Worm (Caenorhabditis elegans) whole organism, early embryonic: ENCODE data around the gene abu-14.
A peak's percentile ranks its signal among the peaks of the same experiment; 100 is the strongest.

Experiments used
- B0310.2 ChIP-seq: sonication (generic microtip); optimal IDR thresholded peaks from 2 replicates; lab custom pipeline; 2016; ENCODE audit warnings: mild to moderate bottlenecking, missing genetic modification characterization, missing compliant biosample characterization
- F13C5.2 ChIP-seq: sonication (generic microtip); optimal IDR thresholded peaks from 2 replicates; lab custom pipeline; 2017; ENCODE audit warnings: mild to moderate bottlenecking, missing genetic modification characterization, inconsistent platforms, missing compliant biosample characterization
- aly-1 ChIP-seq: sonication (generic microtip); optimal IDR thresholded peaks from 2 replicates; lab custom pipeline; 2016; ENCODE audit warnings: missing genetic modification characterization, missing compliant biosample characterization
- ama-1 ChIP-seq: fragments of 150-350 bp; optimal IDR thresholded peaks from 2 replicates; lab custom pipeline; 2014
- ceh-13 ChIP-seq: fragments of 200-800 bp; sonication (Bioruptor generic); optimal IDR thresholded peaks from 2 replicates; lab custom pipeline; 2018; ENCODE audit warnings: mild to moderate bottlenecking, missing genetic modification characterization, missing compliant biosample characterization
- ceh-36 ChIP-seq: sonication (generic microtip); optimal IDR thresholded peaks from 2 replicates; lab custom pipeline; 2016; ENCODE audit warnings: missing genetic modification characterization, inconsistent platforms, missing compliant biosample characterization
- ets-7 ChIP-seq: sonication (generic microtip); optimal IDR thresholded peaks from 2 replicates; lab custom pipeline; 2016; ENCODE audit warnings: missing genotype, missing genetic modification characterization, missing compliant biosample characterization
- flt-1 ChIP-seq: fragments of 200-800 bp; sonication (Bioruptor generic); IDR thresholded peaks from 2 replicates; pipeline ENCODE4 v1.3.6; 2022; ENCODE audit warnings: missing genetic modification characterization, missing compliant biosample characterization
- hmbx-1 ChIP-seq: sonication (generic microtip); optimal IDR thresholded peaks from 2 replicates; lab custom pipeline; 2016; ENCODE audit warnings: mild to moderate bottlenecking, missing genetic modification characterization, missing compliant biosample characterization
- hmg-4 ChIP-seq: fragments of 200-800 bp; sonication (Bioruptor generic); optimal IDR thresholded peaks from 2 replicates; lab custom pipeline; 2018; ENCODE audit warnings: mild to moderate bottlenecking, missing genetic modification characterization, missing compliant biosample characterization
- hnd-1 ChIP-seq: sonication (generic microtip); optimal IDR thresholded peaks from 2 replicates; lab custom pipeline; 2016; ENCODE audit warnings: missing genetic modification characterization, missing compliant biosample characterization
- pes-1 ChIP-seq: fragments of 200-800 bp; sonication (Bioruptor generic); IDR thresholded peaks from 2 replicates; pipeline ENCODE4 v1.3.6; 2022; ENCODE audit warnings: missing genetic modification reagents, missing genetic modification characterization, missing compliant biosample characterization
- scrt-1 ChIP-seq: fragments of 200-800 bp; sonication (Bioruptor generic); IDR thresholded peaks from 2 replicates; pipeline ENCODE4 v1.3.6; 2022; ENCODE audit warnings: missing genetic modification characterization, missing compliant biosample characterization
- sea-1 ChIP-seq: fragments of 200-800 bp; sonication (Bioruptor generic); conservative IDR thresholded peaks from 2 replicates; pipeline ENCODE4 v1.3.6; 2022; ENCODE audit warnings: missing genetic modification characterization, missing compliant biosample characterization
- tbx-11 ChIP-seq: fragments of 200-800 bp; sonication (Bioruptor generic); IDR thresholded peaks from 2 replicates; pipeline ENCODE4 v1.3.6; 2022; ENCODE audit warnings: missing genetic modification characterization, missing compliant biosample characterization
- tbx-37 ChIP-seq: fragments of 200-800 bp; sonication (Bioruptor generic); conservative IDR thresholded peaks from 2 replicates; pipeline ENCODE4 v1.3.6; 2022; ENCODE audit warnings: missing genetic modification reagents, missing genetic modification characterization, missing compliant biosample characterization
- tra-4 ChIP-seq: sonication (generic microtip); optimal IDR thresholded peaks from 2 replicates; lab custom pipeline; 2017; ENCODE audit warnings: missing genetic modification characterization, missing compliant biosample characterization

Gene abu-14

DNA sequence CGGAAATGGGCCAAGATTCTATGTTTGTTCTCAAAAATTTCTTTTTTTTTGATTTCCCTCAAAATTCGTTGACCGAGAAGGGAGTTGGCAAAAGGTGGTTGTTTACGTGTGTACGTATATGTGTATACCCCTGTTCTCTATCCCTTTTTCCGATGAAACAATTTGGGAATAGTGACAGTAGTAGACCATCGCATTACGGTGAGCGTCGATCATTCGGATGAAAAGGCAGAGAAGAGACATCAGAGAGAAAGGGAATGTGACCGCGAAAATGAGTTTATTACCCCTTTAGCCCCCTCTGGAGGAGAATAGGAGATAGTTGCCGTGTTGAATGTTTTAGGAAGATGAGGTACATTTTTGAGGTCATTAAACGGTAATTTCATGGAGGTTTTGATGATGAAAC is 33.0 kb upstream of the abu-14 start:
- TF ChIP-seq F13C5.2 (tag; lab: Kevin White, UChicago): no peak
- TF ChIP-seq hmg-4 (GFP tag; lab: Kevin White, UChicago): peak; percentile 25

DNA sequence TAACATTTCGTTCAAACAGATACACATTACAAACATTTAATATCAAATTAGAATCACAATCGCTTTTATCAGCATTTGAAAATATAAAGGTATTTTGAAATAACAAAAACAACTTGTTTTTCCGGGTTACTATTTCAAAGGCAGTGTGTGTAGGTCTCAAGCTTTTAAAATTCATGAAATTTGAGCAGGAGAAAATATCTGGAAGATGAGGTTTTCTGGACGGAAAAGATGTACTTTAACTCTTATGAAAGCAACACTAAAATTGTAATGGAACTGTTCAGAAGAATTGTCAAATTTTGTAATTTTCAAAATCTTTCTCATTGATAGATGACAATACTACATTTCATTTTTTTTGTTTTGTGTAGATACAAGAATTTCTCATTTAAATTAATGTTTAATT is 31.6 kb upstream of the abu-14 start:
- TF ChIP-seq ama-1 (lab: Kevin White, UChicago): peak; percentile 1
- no peak for TF ChIP-seq flt-1 (GFP tag; lab: Robert Waterston, UW)

DNA sequence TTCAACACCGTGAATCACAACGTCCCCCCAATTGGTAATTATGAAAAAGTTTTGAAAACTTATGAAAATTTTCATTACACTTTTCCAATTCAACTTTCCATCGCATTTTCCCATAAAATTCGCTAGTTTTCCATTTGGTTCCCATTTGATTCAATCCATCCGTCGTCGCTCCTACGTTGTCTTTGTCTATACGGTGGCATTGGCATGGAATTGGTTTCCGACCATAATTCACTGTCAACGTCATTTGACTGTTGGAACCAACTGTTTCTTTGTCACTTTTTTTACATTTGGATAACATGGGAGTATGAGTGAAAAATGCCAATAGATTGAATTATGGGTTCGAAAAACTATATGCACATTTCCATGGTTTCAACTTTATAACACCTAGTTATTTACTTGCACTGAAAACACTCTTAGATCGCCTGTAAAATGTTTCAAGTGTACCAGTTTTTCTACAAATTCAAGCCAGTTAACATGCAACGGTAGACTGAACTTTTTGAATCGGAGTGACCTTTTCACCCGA is 31.1 kb upstream of the abu-14 start:
- no peak for TF ChIP-seq hnd-1 (tag; lab: Kevin White, UChicago)
- TF ChIP-seq B0310.2 (tag; lab: Kevin White, UChicago): peak; percentile 51
- peak; percentile 35 for TF ChIP-seq hmg-4 (GFP tag; lab: Kevin White, UChicago)
- TF ChIP-seq ama-1 (lab: Kevin White, UChicago): peak; percentile 80

DNA sequence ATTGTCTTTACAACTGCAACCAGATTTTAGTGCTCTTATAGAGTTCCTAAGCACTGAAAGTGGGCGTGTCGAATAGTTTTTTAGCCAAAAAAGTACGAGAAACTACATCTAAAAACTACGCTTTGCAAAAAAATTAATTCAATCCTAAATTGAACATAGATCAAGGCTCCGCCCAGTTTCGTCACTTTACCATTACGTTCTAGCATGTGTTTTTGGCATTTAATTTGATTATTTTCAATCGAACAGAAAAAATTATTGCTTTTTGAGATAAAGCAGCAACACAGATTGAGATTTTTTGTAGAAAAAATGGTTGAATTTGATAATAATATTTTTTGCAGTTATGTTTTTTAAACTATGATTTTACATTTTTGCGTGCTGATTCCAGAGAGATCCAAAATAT is 27.2 kb upstream of the abu-14 start, which contains the start of gene nlp-82:
Gene nlp-82 (minus strand): TSS at position 101 of the 400 bp plus-strand sequence.
- TF ChIP-seq ceh-36 (tag; lab: Kevin White, UChicago) (no peak), ceh-13 (no peak), B0310.2 (tag; lab: Kevin White, UChicago) (no peak), hmg-4 (GFP tag; lab: Kevin White, UChicago) (no peak), tra-4 (no peak)

DNA sequence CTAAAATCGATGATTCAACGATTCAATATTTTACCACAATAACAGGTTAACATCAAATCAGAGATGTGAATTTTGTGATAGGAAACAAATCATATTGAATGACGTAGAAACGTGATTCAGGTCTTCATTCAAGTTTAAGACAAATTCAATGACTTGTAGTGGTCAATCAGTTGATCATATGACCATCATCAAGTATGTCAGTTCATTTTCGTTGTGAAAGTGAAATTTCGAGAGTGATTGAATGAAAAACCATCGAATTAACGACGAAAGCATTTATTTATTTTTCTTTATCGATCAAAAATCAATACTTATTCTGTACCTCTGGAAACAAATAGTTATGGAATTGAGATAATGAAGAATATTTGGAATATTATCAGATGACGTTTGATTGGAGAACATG is 24.5 kb upstream of the abu-14 start:
- no peak for TF ChIP-seq B0310.2 (tag; lab: Kevin White, UChicago)

DNA sequence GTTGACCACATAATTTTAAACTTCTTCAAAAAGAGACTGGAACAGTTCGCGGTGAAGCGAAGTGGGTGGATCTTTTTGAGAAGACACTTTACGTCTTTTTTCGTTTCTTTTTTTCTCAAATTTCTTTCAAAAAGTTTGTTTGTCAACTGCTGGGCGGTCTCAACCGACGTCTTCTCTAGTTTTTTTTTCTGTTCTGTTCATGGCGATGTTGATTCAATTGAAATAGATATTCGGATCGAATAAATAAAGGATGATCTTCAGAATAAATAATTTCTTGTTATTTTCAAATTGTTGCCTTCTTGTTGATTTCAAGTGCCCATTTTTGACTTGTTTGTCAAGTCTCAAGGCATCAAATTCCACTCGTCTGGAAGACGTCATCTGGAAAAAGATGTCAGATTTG is 23.4 kb upstream of the abu-14 start, which contains the start of gene T26C5.4:
Gene T26C5.4 (minus strand): TSS at position 101 of the 400 bp plus-strand sequence.
- TF ChIP-seq F13C5.2 (tag; lab: Kevin White, UChicago) (no peak), hmbx-1 (tag; lab: Kevin White, UChicago) (no peak), flt-1 (GFP tag; lab: Robert Waterston, UW) (no peak), ets-7 (tag; lab: Kevin White, UChicago) (no peak), ceh-13 (no peak), aly-1 (tag; lab: Kevin White, UChicago) (no peak), hnd-1 (tag; lab: Kevin White, UChicago) (no peak), sea-1 (GFP tag; lab: Robert Waterston, UW) (no peak), hmg-4 (GFP tag; lab: Kevin White, UChicago) (no peak)

DNA sequence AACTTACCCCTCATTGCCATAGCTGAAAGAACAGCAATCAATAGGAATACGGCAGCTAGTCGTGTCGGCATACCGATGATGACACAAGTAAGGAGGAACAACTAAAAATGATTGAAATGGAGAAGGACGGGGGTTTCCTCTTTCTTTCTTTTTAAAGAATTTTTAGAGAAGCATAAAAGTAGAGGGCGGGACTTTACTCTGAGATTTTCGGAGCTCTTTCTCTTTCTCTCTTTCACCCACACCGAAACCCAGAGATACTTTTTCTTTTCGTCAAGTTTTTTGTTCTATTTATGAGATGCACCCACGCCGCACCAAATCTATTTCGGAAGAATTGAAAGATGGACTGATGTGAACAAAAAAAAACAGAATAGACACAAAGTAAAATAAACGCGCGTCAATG is 19.6 kb upstream of the abu-14 start, which contains the start of gene T26C5.5:
Gene T26C5.5 (minus strand): TSS at position 101 of the 400 bp plus-strand sequence.
- TF ChIP-seq tbx-37: no peak
- no peak for TF ChIP-seq tbx-11 (GFP tag; lab: Robert Waterston, UW)
- no peak for TF ChIP-seq hmbx-1 (tag; lab: Kevin White, UChicago)
- no peak for TF ChIP-seq flt-1 (GFP tag; lab: Robert Waterston, UW)
- no peak for TF ChIP-seq pes-1 (GFP tag; lab: Robert Waterston, UW)
- TF ChIP-seq ceh-13: no peak
- TF ChIP-seq scrt-1: no peak
- no peak for TF ChIP-seq ama-1 (lab: Kevin White, UChicago)
- no peak for TF ChIP-seq hmg-4 (GFP tag; lab: Kevin White, UChicago)
- TF ChIP-seq aly-1 (tag; lab: Kevin White, UChicago): no peak
- no peak for TF ChIP-seq tra-4
- no peak for TF ChIP-seq B0310.2 (tag; lab: Kevin White, UChicago)
- no peak for TF ChIP-seq sea-1 (GFP tag; lab: Robert Waterston, UW)
- TF ChIP-seq hnd-1 (tag; lab: Kevin White, UChicago): no peak
- no peak for TF ChIP-seq ets-7 (tag; lab: Kevin White, UChicago)
- no peak for TF ChIP-seq ceh-36 (tag; lab: Kevin White, UChicago)
- no peak for TF ChIP-seq F13C5.2 (tag; lab: Kevin White, UChicago)

DNA sequence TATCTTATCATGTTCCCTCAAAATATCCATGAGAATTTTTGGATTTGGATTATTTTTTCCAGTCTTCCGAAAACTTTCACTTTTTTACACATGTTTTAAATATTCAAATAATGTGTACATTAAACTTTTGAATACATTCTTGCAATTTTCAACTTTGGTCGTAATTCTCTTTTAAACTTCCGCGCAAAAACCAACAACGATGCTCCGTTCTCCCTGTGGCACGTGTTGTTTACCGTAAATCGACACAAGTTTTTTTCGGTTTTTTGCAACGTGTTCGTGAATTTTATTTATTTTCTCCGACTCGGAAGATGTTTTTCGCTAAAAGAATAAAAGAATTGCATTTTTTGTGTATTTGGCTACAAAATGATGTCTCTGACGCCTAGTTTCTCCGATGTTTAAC is 15.8 kb upstream of the abu-14 start:
- TF ChIP-seq ceh-13 (no peak), F13C5.2 (tag; lab: Kevin White, UChicago) (peak; percentile 23)

DNA sequence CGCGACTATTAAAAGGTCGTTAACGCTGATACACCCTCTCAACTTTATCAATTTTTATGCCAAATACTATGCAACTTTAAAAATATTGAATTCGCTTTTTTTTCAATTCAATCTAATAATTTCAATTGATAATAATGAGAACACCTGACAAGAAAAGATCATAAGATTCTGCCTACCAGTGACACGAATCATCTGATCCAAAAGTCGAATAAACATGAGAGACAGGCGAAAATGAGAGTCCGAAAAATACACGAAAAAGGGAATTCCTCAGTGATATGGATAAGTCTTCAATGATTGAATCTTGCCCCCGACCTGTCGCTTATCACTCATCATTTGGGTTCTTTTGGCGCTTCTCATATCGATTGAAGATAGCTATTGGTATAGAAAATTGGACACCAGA is 14.6 kb upstream of the abu-14 start:
- TF ChIP-seq ets-7 (tag; lab: Kevin White, UChicago) (no peak), sea-1 (GFP tag; lab: Robert Waterston, UW) (no peak), F13C5.2 (tag; lab: Kevin White, UChicago) (no peak), ama-1 (lab: Kevin White, UChicago) (no peak), hmbx-1 (tag; lab: Kevin White, UChicago) (no peak), tbx-37 (no peak), ceh-13 (no peak), hmg-4 (GFP tag; lab: Kevin White, UChicago) (no peak), aly-1 (tag; lab: Kevin White, UChicago) (no peak), ceh-36 (tag; lab: Kevin White, UChicago) (no peak), tra-4 (no peak), scrt-1 (no peak), tbx-11 (GFP tag; lab: Robert Waterston, UW) (no peak), flt-1 (GFP tag; lab: Robert Waterston, UW) (no peak), pes-1 (GFP tag; lab: Robert Waterston, UW) (no peak), hnd-1 (tag; lab: Kevin White, UChicago) (no peak), B0310.2 (tag; lab: Kevin White, UChicago) (no peak)
